Worm (Caenorhabditis elegans) whole organism, young adult: ENCODE results near the gene Y66D12A.8.

Experiments
- B0019.2 ChIP-seq: fragments of 200-800 bp; sonication (Bioruptor generic); conservative IDR thresholded peaks from 2 replicates; pipeline ENCODE4 v1.3.6; 2022; ENCODE audit warnings: missing genetic modification reagents, missing genetic modification characterization, missing compliant biosample characterization
- B0261.1 ChIP-seq: sonication (generic microtip); optimal IDR thresholded peaks from 2 replicates; lab custom pipeline; 2016; ENCODE audit warnings: mild to moderate bottlenecking, missing genetic modification characterization, moderate library complexity, missing compliant biosample characterization
- B0336.3 ChIP-seq: fragments of 200-800 bp; sonication (Bioruptor generic); IDR thresholded peaks from 2 replicates; pipeline ENCODE4 v1.3.6; 2022; ENCODE audit warnings: missing genetic modification characterization, missing compliant biosample characterization
- D2030.7 ChIP-seq: fragments of 200-800 bp; sonication (Bioruptor generic); IDR thresholded peaks from 2 replicates; pipeline ENCODE4 v1.3.6; 2022; ENCODE audit warnings: missing genetic modification reagents, missing genetic modification characterization, missing compliant biosample characterization
- F22D6.2 ChIP-seq: sonication (generic microtip); optimal IDR thresholded peaks from 2 replicates; lab custom pipeline; 2016; ENCODE audit warnings: mild to moderate bottlenecking, missing genetic modification characterization, missing compliant biosample characterization
- F52B5.7 ChIP-seq: sonication (generic microtip); optimal IDR thresholded peaks from 2 replicates; lab custom pipeline; 2016; ENCODE audit warnings: mild to moderate bottlenecking, missing genetic modification characterization, missing compliant biosample characterization
- F57A8.1 ChIP-seq: fragments of 200-800 bp; sonication (Bioruptor generic); optimal IDR thresholded peaks from 2 replicates; lab custom pipeline; 2018; ENCODE audit warnings: mild to moderate bottlenecking, missing genetic modification characterization, moderate library complexity, missing compliant biosample characterization
- K11D2.4 ChIP-seq: fragments of 200-800 bp; sonication (Bioruptor generic); IDR thresholded peaks from 2 replicates; pipeline ENCODE4 v1.3.6; 2022; ENCODE audit warnings: missing genetic modification reagents, missing genetic modification characterization, missing compliant biosample characterization
- K12H6.12 ChIP-seq: fragments of 200-800 bp; sonication (Bioruptor generic); optimal IDR thresholded peaks from 2 replicates; lab custom pipeline; 2018; ENCODE audit warnings: mild to moderate bottlenecking, missing genetic modification characterization, missing compliant biosample characterization
- Y53F4B.3 ChIP-seq: fragments of 200-800 bp; sonication (Bioruptor generic); IDR thresholded peaks from 2 replicates; pipeline ENCODE4 v1.3.6; 2022; ENCODE audit warnings: missing genetic modification reagents, missing genetic modification characterization, missing compliant biosample characterization
- Y53G8AR.9 ChIP-seq: fragments of 200-800 bp; sonication (Bioruptor generic); conservative IDR thresholded peaks from 2 replicates; pipeline ENCODE4 v1.3.6; 2022; ENCODE audit warnings: missing genetic modification reagents, missing genetic modification characterization, missing compliant biosample characterization
- Y95B8A.8 ChIP-seq: fragments of 200-800 bp; sonication (Bioruptor generic); IDR thresholded peaks from 2 replicates; pipeline ENCODE4 v1.3.6; 2022; ENCODE audit warnings: missing genetic modification reagents, missing genetic modification characterization, missing compliant biosample characterization
- ZK185.1 ChIP-seq: sonication (generic microtip); optimal IDR thresholded peaks from 2 replicates; lab custom pipeline; 2016; ENCODE audit warnings: mild to moderate bottlenecking, missing genetic modification characterization, missing compliant biosample characterization; ENCODE audit not compliant: poor library complexity, severe bottlenecking
- akir-1 ChIP-seq: fragments of 200-800 bp; sonication (Bioruptor generic); optimal IDR thresholded peaks from 2 replicates; lab custom pipeline; 2018; ENCODE audit warnings: mild to moderate bottlenecking, missing genetic modification characterization, moderate library complexity, missing compliant biosample characterization
- aptf-2 ChIP-seq: fragments of 200-800 bp; sonication (Bioruptor generic); conservative IDR thresholded peaks from 2 replicates; pipeline ENCODE4 v1.3.6; 2022; ENCODE audit warnings: missing genetic modification reagents, missing genetic modification characterization, missing compliant biosample characterization
- atf-7 ChIP-seq: sonication (generic microtip); optimal IDR thresholded peaks from 2 replicates; lab custom pipeline; 2017; ENCODE audit warnings: mild to moderate bottlenecking, missing genetic modification characterization, missing compliant biosample characterization
- bed-1 ChIP-seq: fragments of 200-800 bp; sonication (Bioruptor generic); IDR thresholded peaks from 2 replicates; pipeline ENCODE4 v1.3.6; 2022; ENCODE audit warnings: missing genetic modification reagents, missing genetic modification characterization, missing compliant biosample characterization
- ceh-40 ChIP-seq: fragments of 200-800 bp; sonication (Bioruptor generic); IDR thresholded peaks from 2 replicates; pipeline ENCODE4 v1.3.6; 2022; ENCODE audit warnings: missing genetic modification characterization, missing compliant biosample characterization
- ets-4 ChIP-seq: fragments of 200-800 bp; sonication (Bioruptor generic); optimal IDR thresholded peaks from 2 replicates; lab custom pipeline; 2018; ENCODE audit warnings: mild to moderate bottlenecking, missing genetic modification characterization, missing compliant biosample characterization
- him-1 ChIP-seq: sonication (generic microtip); optimal IDR thresholded peaks from 2 replicates; lab custom pipeline; 2016; ENCODE audit warnings: missing genotype, missing genetic modification reagents, missing genetic modification characterization, missing compliant biosample characterization
- lag-1 ChIP-seq: fragments of 200-800 bp; sonication (Bioruptor generic); IDR thresholded peaks from 2 replicates; pipeline ENCODE4 v1.3.6; 2022; ENCODE audit warnings: missing genetic modification reagents, missing genetic modification characterization, missing compliant biosample characterization
- lin-35 ChIP-seq, 3 experiments: fragments of 150-350 bp in 2 of 3; sonication (generic microtip) in 1 of 3; optimal IDR thresholded peaks; 2 replicates each; lab custom pipeline; 2014 to 2018; ENCODE audit warnings: missing biosample characterization in 3 of 3, missing genetic modification characterization in 3 of 3, missing genetic modification reagents in 3 of 3
- lin-54 ChIP-seq: fragments of 200-800 bp; sonication (Bioruptor generic); optimal IDR thresholded peaks from 2 replicates; lab custom pipeline; 2018; ENCODE audit warnings: mild to moderate bottlenecking, missing genetic modification characterization, missing compliant biosample characterization
- lsl-1 ChIP-seq: fragments of 200-800 bp; sonication (Bioruptor generic); optimal IDR thresholded peaks from 2 replicates; lab custom pipeline; 2018; ENCODE audit warnings: mild to moderate bottlenecking, missing genetic modification characterization, moderate library complexity, missing compliant biosample characterization
- lsy-27 ChIP-seq: sonication (generic microtip); optimal IDR thresholded peaks from 2 replicates; lab custom pipeline; 2017; ENCODE audit warnings: missing genetic modification characterization, mild to moderate bottlenecking, missing compliant biosample characterization, antibody characterized with exemption, missing genotype, borderline replicate concordance; ENCODE audit not compliant: insufficient read depth
- madf-10 ChIP-seq: sonication (generic microtip); optimal IDR thresholded peaks from 2 replicates; lab custom pipeline; 2016; ENCODE audit warnings: mild to moderate bottlenecking, missing genetic modification characterization, missing compliant biosample characterization
- madf-8 ChIP-seq: fragments of 200-800 bp; sonication (Bioruptor generic); conservative IDR thresholded peaks from 2 replicates; pipeline ENCODE4 v1.3.6; 2022; ENCODE audit warnings: missing genetic modification reagents, missing genetic modification characterization, missing compliant biosample characterization
- mxl-1 ChIP-seq: sonication (generic microtip); optimal IDR thresholded peaks from 2 replicates; lab custom pipeline; 2016; ENCODE audit warnings: missing genetic modification characterization, missing compliant biosample characterization
- nfya-1 ChIP-seq: sonication (generic microtip); optimal IDR thresholded peaks from 2 replicates; lab custom pipeline; 2017; ENCODE audit warnings: antibody characterized with exemption, missing compliant biosample characterization, missing genetic modification characterization, borderline replicate concordance; ENCODE audit not compliant: insufficient read depth
- nfya-2 ChIP-seq: fragments of 200-800 bp; sonication (Bioruptor generic); IDR thresholded peaks from 2 replicates; pipeline ENCODE4 v1.3.6; 2022; ENCODE audit warnings: missing genetic modification reagents, missing genetic modification characterization, missing compliant biosample characterization
- nfyb-1 ChIP-seq: fragments of 200-800 bp; sonication (Bioruptor generic); IDR thresholded peaks from 2 replicates; pipeline ENCODE4 v1.3.6; 2022; ENCODE audit warnings: missing genetic modification reagents, missing genetic modification characterization, missing compliant biosample characterization
- pbrm-1 ChIP-seq: fragments of 200-800 bp; sonication (Bioruptor generic); IDR thresholded peaks from 2 replicates; pipeline ENCODE4 v1.3.6; 2022; ENCODE audit warnings: missing genetic modification reagents, missing genetic modification characterization, missing compliant biosample characterization
- pha-4 ChIP-seq: fragments of 150-350 bp; sonication (generic microtip); optimal IDR thresholded peaks from 2 replicates; lab custom pipeline; 2014; ENCODE audit warnings: missing biosample characterization, missing genetic modification reagents, missing genetic modification characterization
- rcor-1 ChIP-seq: fragments of 200-800 bp; sonication (Bioruptor generic); IDR thresholded peaks from 2 replicates; pipeline ENCODE4 v1.3.6; 2022; ENCODE audit warnings: missing genetic modification reagents, missing genetic modification characterization, missing compliant biosample characterization
- tlf-1 ChIP-seq: fragments of 200-800 bp; sonication (Bioruptor generic); optimal IDR thresholded peaks from 2 replicates; lab custom pipeline; 2018; ENCODE audit warnings: mild to moderate bottlenecking, missing genetic modification characterization, missing compliant biosample characterization
- zfh-2 ChIP-seq: fragments of 200-800 bp; sonication (Bioruptor generic); conservative IDR thresholded peaks from 2 replicates; pipeline ENCODE4 v1.3.6; 2022; ENCODE audit warnings: missing genetic modification reagents, missing genetic modification characterization, missing compliant biosample characterization
- ztf-26 ChIP-seq: sonication (generic microtip); optimal IDR thresholded peaks from 2 replicates; lab custom pipeline; 2017; ENCODE audit warnings: missing genetic modification characterization, missing compliant biosample characterization

The Y66D12A.8 gene

ce11 chrIII:11582569-11582968 is 8.5 kb downstream of the Y66D12A.8 start:
- TF ChIP-seq nfyb-1 (peak; percentile 64; the same call in 1 of the 2 replicates), mxl-1 (tag; lab: Kevin White, UChicago) (no peak), ceh-40 (no peak), D2030.7 (GFP tag; lab: Robert Waterston, UW) (no peak)

- no peak for TF ChIP-seq tlf-1 (GFP tag; lab: Kevin White, UChicago)
- no peak for TF ChIP-seq lsy-27 (tag; lab: Kevin White, UChicago)
- no peak for TF ChIP-seq lin-54
- TF ChIP-seq akir-1, result no peak
- TF ChIP-seq K11D2.4, result no peak
- TF ChIP-seq ZK185.1, result no peak
- no peak for TF ChIP-seq F57A8.1 (GFP tag; lab: Kevin White, UChicago)
- TF ChIP-seq ztf-26 (tag; lab: Kevin White, UChicago), result no peak
- TF ChIP-seq lag-1 (GFP tag; lab: Robert Waterston, UW), result no peak
- TF ChIP-seq B0019.2 (GFP tag; lab: Robert Waterston, UW), result no peak
- no peak for TF ChIP-seq mxl-1 (tag; lab: Kevin White, UChicago)
- no peak for TF ChIP-seq lsl-1 (GFP tag; lab: Kevin White, UChicago)
- no peak for TF ChIP-seq bed-1 (GFP tag; lab: Robert Waterston, UW)
- TF ChIP-seq pha-4 (tag; lab: Kevin White, UChicago), result no peak
- no peak for TF ChIP-seq K12H6.12 (tag; lab: Kevin White, UChicago)
- no peak for TF ChIP-seq nfya-2 (GFP tag; lab: Robert Waterston, UW)
- TF ChIP-seq nfya-1 (tag; lab: Kevin White, UChicago), result no peak
Observed at ce11 chrIII:11588911-11589310, 14.9 kb downstream of the Y66D12A.8 start, which contains the start of gene Y66D12A.3. Gene Y66D12A.3, plus strand, starts transcription at chrIII:11589211.

ce11 chrIII:11589311-11589710 is 15.3 kb downstream of the Y66D12A.8 start:
- no peak for TF ChIP-seq Y95B8A.8
- TF ChIP-seq madf-10 (tag; lab: Kevin White, UChicago), result no peak
- no peak for TF ChIP-seq madf-8
- TF ChIP-seq Y53G8AR.9 (GFP tag; lab: Robert Waterston, UW), result no peak
- no peak for TF ChIP-seq lin-35 (GFP tag; optimal IDR thresholded peaks at IDR 0.05; lab: Kevin White, UChicago)
- TF ChIP-seq pbrm-1, result no peak
- TF ChIP-seq aptf-2 (GFP tag; lab: Robert Waterston, UW), result no peak
- TF ChIP-seq F22D6.2 (tag; lab: Kevin White, UChicago), result no peak
- no peak for TF ChIP-seq B0261.1 (tag; lab: Kevin White, UChicago)
- TF ChIP-seq nfyb-1, result no peak
- no peak for TF ChIP-seq ets-4 (GFP tag; lab: Kevin White, UChicago)
- TF ChIP-seq B0336.3 (GFP tag; lab: Robert Waterston, UW), result no peak
- no peak for TF ChIP-seq K11D2.4
- TF ChIP-seq zfh-2, result no peak
- TF ChIP-seq F52B5.7 (tag; lab: Kevin White, UChicago), result no peak
- no peak for TF ChIP-seq atf-7 (tag; lab: Kevin White, UChicago)
- no peak for TF ChIP-seq rcor-1 (GFP tag; lab: Robert Waterston, UW)
- no peak for TF ChIP-seq him-1 (tag; lab: Kevin White, UChicago)
- TF ChIP-seq Y53F4B.3 (GFP tag; lab: Robert Waterston, UW), result no peak
